Worm (Caenorhabditis elegans) whole organism, early embryonic: ENCODE results near the gene F35A5.8.

ENCODE experiments used
- B0310.2 ChIP-seq: sonication (generic microtip); optimal IDR thresholded peaks from 2 replicates; lab custom pipeline; 2016; ENCODE audit warnings: mild to moderate bottlenecking, missing genetic modification characterization, missing compliant biosample characterization
- F13C5.2 ChIP-seq: sonication (generic microtip); optimal IDR thresholded peaks from 2 replicates; lab custom pipeline; 2017; ENCODE audit warnings: mild to moderate bottlenecking, missing genetic modification characterization, inconsistent platforms, missing compliant biosample characterization
- aly-1 ChIP-seq: sonication (generic microtip); optimal IDR thresholded peaks from 2 replicates; lab custom pipeline; 2016; ENCODE audit warnings: missing genetic modification characterization, missing compliant biosample characterization
- ama-1 ChIP-seq: fragments of 150-350 bp; optimal IDR thresholded peaks from 2 replicates; lab custom pipeline; 2014
- ceh-13 ChIP-seq: fragments of 200-800 bp; sonication (Bioruptor generic); optimal IDR thresholded peaks from 2 replicates; lab custom pipeline; 2018; ENCODE audit warnings: mild to moderate bottlenecking, missing genetic modification characterization, missing compliant biosample characterization
- ceh-36 ChIP-seq: sonication (generic microtip); optimal IDR thresholded peaks from 2 replicates; lab custom pipeline; 2016; ENCODE audit warnings: missing genetic modification characterization, inconsistent platforms, missing compliant biosample characterization
- ets-7 ChIP-seq: sonication (generic microtip); optimal IDR thresholded peaks from 2 replicates; lab custom pipeline; 2016; ENCODE audit warnings: missing genotype, missing genetic modification characterization, missing compliant biosample characterization
- flt-1 ChIP-seq: fragments of 200-800 bp; sonication (Bioruptor generic); IDR thresholded peaks from 2 replicates; pipeline ENCODE4 v1.3.6; 2022; ENCODE audit warnings: missing genetic modification characterization, missing compliant biosample characterization
- hmbx-1 ChIP-seq: sonication (generic microtip); optimal IDR thresholded peaks from 2 replicates; lab custom pipeline; 2016; ENCODE audit warnings: mild to moderate bottlenecking, missing genetic modification characterization, missing compliant biosample characterization
- hmg-4 ChIP-seq: fragments of 200-800 bp; sonication (Bioruptor generic); optimal IDR thresholded peaks from 2 replicates; lab custom pipeline; 2018; ENCODE audit warnings: mild to moderate bottlenecking, missing genetic modification characterization, missing compliant biosample characterization
- hnd-1 ChIP-seq: sonication (generic microtip); optimal IDR thresholded peaks from 2 replicates; lab custom pipeline; 2016; ENCODE audit warnings: missing genetic modification characterization, missing compliant biosample characterization
- pes-1 ChIP-seq: fragments of 200-800 bp; sonication (Bioruptor generic); IDR thresholded peaks from 2 replicates; pipeline ENCODE4 v1.3.6; 2022; ENCODE audit warnings: missing genetic modification reagents, missing genetic modification characterization, missing compliant biosample characterization
- scrt-1 ChIP-seq: fragments of 200-800 bp; sonication (Bioruptor generic); IDR thresholded peaks from 2 replicates; pipeline ENCODE4 v1.3.6; 2022; ENCODE audit warnings: missing genetic modification characterization, missing compliant biosample characterization
- sea-1 ChIP-seq: fragments of 200-800 bp; sonication (Bioruptor generic); conservative IDR thresholded peaks from 2 replicates; pipeline ENCODE4 v1.3.6; 2022; ENCODE audit warnings: missing genetic modification characterization, missing compliant biosample characterization
- tbx-11 ChIP-seq: fragments of 200-800 bp; sonication (Bioruptor generic); IDR thresholded peaks from 2 replicates; pipeline ENCODE4 v1.3.6; 2022; ENCODE audit warnings: missing genetic modification characterization, missing compliant biosample characterization
- tbx-37 ChIP-seq: fragments of 200-800 bp; sonication (Bioruptor generic); conservative IDR thresholded peaks from 2 replicates; pipeline ENCODE4 v1.3.6; 2022; ENCODE audit warnings: missing genetic modification reagents, missing genetic modification characterization, missing compliant biosample characterization
- tra-4 ChIP-seq: sonication (generic microtip); optimal IDR thresholded peaks from 2 replicates; lab custom pipeline; 2017; ENCODE audit warnings: missing genetic modification characterization, missing compliant biosample characterization

F35A5.8 gene

ce11 chrX:3824907-3825689 is 21.8 kb upstream of the F35A5.8 start:
- TF ChIP-seq ama-1 (lab: Kevin White, UChicago), result no peak
- TF ChIP-seq hmbx-1 (tag; lab: Kevin White, UChicago), result no peak
- no peak for TF ChIP-seq flt-1
- no peak for TF ChIP-seq B0310.2 (tag; lab: Kevin White, UChicago)
- TF ChIP-seq ceh-13 (GFP tag; lab: Kevin White, UChicago), result no peak
- no peak for TF ChIP-seq tra-4
- TF ChIP-seq hnd-1, result no peak
- TF ChIP-seq sea-1 (GFP tag; lab: Robert Waterston, UW), result no peak

- TF ChIP-seq hmbx-1 (tag; lab: Kevin White, UChicago), result no peak
- no peak for TF ChIP-seq hnd-1
- TF ChIP-seq sea-1 (GFP tag; lab: Robert Waterston, UW), result no peak
- TF ChIP-seq B0310.2 (tag; lab: Kevin White, UChicago), result no peak
- TF ChIP-seq ama-1 (lab: Kevin White, UChicago), result no peak
- TF ChIP-seq ceh-36 (tag; lab: Kevin White, UChicago), result no peak
- TF ChIP-seq F13C5.2 (tag; lab: Kevin White, UChicago), result no peak
These were observed 21.2 kb upstream of the F35A5.8 start for ce11 chrX:3824443-3824842.

ce11 chrX:3823869-3824268 is 20.6 kb upstream of the F35A5.8 start:
- TF ChIP-seq sea-1 (GFP tag; lab: Robert Waterston, UW) (no peak), ceh-13 (GFP tag; lab: Kevin White, UChicago) (no peak), ceh-36 (tag; lab: Kevin White, UChicago) (no peak), aly-1 (tag; lab: Kevin White, UChicago) (no peak), F13C5.2 (tag; lab: Kevin White, UChicago) (no peak), hmg-4 (no peak), ama-1 (lab: Kevin White, UChicago) (no peak), flt-1 (no peak), B0310.2 (tag; lab: Kevin White, UChicago) (no peak), hmbx-1 (tag; lab: Kevin White, UChicago) (no peak), ets-7 (tag; lab: Kevin White, UChicago) (no peak), scrt-1 (GFP tag; lab: Robert Waterston, UW) (no peak), tbx-37 (GFP tag; lab: Robert Waterston, UW) (no peak), tbx-11 (GFP tag; lab: Robert Waterston, UW) (no peak), hnd-1 (no peak), pes-1 (GFP tag; lab: Robert Waterston, UW) (no peak)

- TF ChIP-seq ama-1 (lab: Kevin White, UChicago), result no peak
- no peak for TF ChIP-seq hmg-4
- no peak for TF ChIP-seq F13C5.2 (tag; lab: Kevin White, UChicago)
- no peak for TF ChIP-seq sea-1 (GFP tag; lab: Robert Waterston, UW)
- TF ChIP-seq tra-4, result no peak
- no peak for TF ChIP-seq B0310.2 (tag; lab: Kevin White, UChicago)
- no peak for TF ChIP-seq ceh-13 (GFP tag; lab: Kevin White, UChicago)
- no peak for TF ChIP-seq ets-7 (tag; lab: Kevin White, UChicago)
- no peak for TF ChIP-seq scrt-1 (GFP tag; lab: Robert Waterston, UW)
- TF ChIP-seq aly-1 (tag; lab: Kevin White, UChicago), result no peak
- no peak for TF ChIP-seq ceh-36 (tag; lab: Kevin White, UChicago)
- TF ChIP-seq pes-1 (GFP tag; lab: Robert Waterston, UW), result no peak
- no peak for TF ChIP-seq hmbx-1 (tag; lab: Kevin White, UChicago)
- TF ChIP-seq tbx-11 (GFP tag; lab: Robert Waterston, UW), result no peak
- TF ChIP-seq hnd-1, result no peak
- TF ChIP-seq flt-1, result no peak
- TF ChIP-seq tbx-37 (GFP tag; lab: Robert Waterston, UW), result no peak
These were observed 18.8 kb upstream of the F35A5.8 start for ce11 chrX:3822061-3822460.

ce11 chrX:3821609-3822008 is 18.3 kb upstream of the F35A5.8 start:
- no peak for TF ChIP-seq ets-7 (tag; lab: Kevin White, UChicago)
- 0 out of 2 replicates have a peak, but pooled peaks have one; percentile 27 for TF ChIP-seq scrt-1 (GFP tag; lab: Robert Waterston, UW)

ce11 chrX:3820666-3821065 is 17.4 kb upstream of the F35A5.8 start:
- TF ChIP-seq ets-7 (tag; lab: Kevin White, UChicago), result no peak
- TF ChIP-seq pes-1 (GFP tag; lab: Robert Waterston, UW), result no peak
- TF ChIP-seq tra-4, result no peak
- TF ChIP-seq hnd-1, result no peak
- TF ChIP-seq ceh-13 (GFP tag; lab: Kevin White, UChicago), result no peak
- TF ChIP-seq sea-1 (GFP tag; lab: Robert Waterston, UW), result no peak
- no peak for TF ChIP-seq F13C5.2 (tag; lab: Kevin White, UChicago)
- no peak for TF ChIP-seq hmbx-1 (tag; lab: Kevin White, UChicago)
- TF ChIP-seq tbx-37 (GFP tag; lab: Robert Waterston, UW), result no peak
- no peak for TF ChIP-seq hmg-4
- TF ChIP-seq scrt-1 (GFP tag; lab: Robert Waterston, UW), result no peak

- TF ChIP-seq F13C5.2 (tag; lab: Kevin White, UChicago), result no peak
- TF ChIP-seq tra-4, result no peak
- TF ChIP-seq pes-1 (GFP tag; lab: Robert Waterston, UW), result no peak
- no peak for TF ChIP-seq tbx-11 (GFP tag; lab: Robert Waterston, UW)
- TF ChIP-seq ets-7 (tag; lab: Kevin White, UChicago), result no peak
- TF ChIP-seq flt-1, result no peak
- TF ChIP-seq ama-1 (lab: Kevin White, UChicago), result no peak
- no peak for TF ChIP-seq hnd-1
- no peak for TF ChIP-seq ceh-36 (tag; lab: Kevin White, UChicago)
- TF ChIP-seq hmg-4, result no peak
- TF ChIP-seq B0310.2 (tag; lab: Kevin White, UChicago), result no peak
- TF ChIP-seq ceh-13 (GFP tag; lab: Kevin White, UChicago), result no peak
- no peak for TF ChIP-seq tbx-37 (GFP tag; lab: Robert Waterston, UW)
- TF ChIP-seq sea-1 (GFP tag; lab: Robert Waterston, UW), result no peak
- no peak for TF ChIP-seq hmbx-1 (tag; lab: Kevin White, UChicago)
These were observed 16.4 kb upstream of the F35A5.8 start for ce11 chrX:3819697-3820096.
